Fruit fly (Drosophila melanogaster): ENCODE measurements around the gene Klp31E.

The Klp31E gene

DNA sequence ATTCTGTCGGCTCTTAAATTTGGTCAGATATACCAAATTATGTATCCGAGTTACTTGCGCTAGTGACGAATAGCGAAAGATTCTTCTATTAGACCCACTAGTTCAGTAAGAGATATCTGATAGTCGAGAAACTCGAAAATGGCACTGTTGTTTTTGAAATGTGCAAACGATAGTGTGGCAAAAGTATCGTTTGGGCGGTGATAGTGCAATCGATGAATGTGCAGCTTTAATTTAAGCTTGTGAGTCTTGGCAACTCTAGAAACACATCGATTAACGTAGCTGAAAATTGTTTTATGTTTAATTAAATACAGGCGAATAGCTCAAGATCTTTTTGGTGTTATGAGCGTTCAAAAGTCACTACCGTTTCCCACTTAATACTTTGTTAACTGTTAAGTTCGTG, 23.5 kb downstream of the Klp31E start, which contains the start of gene STUB1:
STUB1 (plus strand) TSS at position 232 of the 400 bp plus-strand sequence.
- TF ChIP-seq CG12391 (tag; optimal IDR thresholded peaks at IDR 0.05), result no peak
- peak; percentile 99 for TF ChIP-seq bbx (GFP tag; IDR thresholded peaks at IDR 0.05; ENCODE audit: partially characterized antibody)
- TF ChIP-seq Atf-2 (GFP tag; optimal IDR thresholded peaks at IDR 0.05), result no peak
- peak; percentile 93 for TF ChIP-seq CG16813 (GFP tag; IDR thresholded peaks at IDR 0.05; ENCODE audit: partially characterized antibody)
- peak; percentile 90 for TF ChIP-seq pzg (GFP tag; optimal IDR thresholded peaks at IDR 0.05)
- peak; percentile 95 for TF ChIP-seq Dll (GFP tag; IDR thresholded peaks at IDR 0.05; ENCODE audit: partially characterized antibody)
- no peak for TF ChIP-seq dan (GFP tag; IDR thresholded peaks at IDR 0.05)
- TF ChIP-seq CG13624 (GFP tag; optimal IDR thresholded peaks at IDR 0.05), result peak; percentile 52
- TF ChIP-seq wdn (GFP tag; IDR thresholded peaks at IDR 0.05), result no peak
- TF ChIP-seq fu2 (GFP tag; optimal IDR thresholded peaks at IDR 0.05), result peak; percentile 27
- peak; percentile 57; the same call in 1 of the 4 replicates for TF ChIP-seq Gug (GFP tag; IDR thresholded peaks at IDR 0.05)
- TF ChIP-seq sug (tag; optimal IDR thresholded peaks at IDR 0.05), result peak; percentile 35
- TF ChIP-seq Taf1 (GFP tag; IDR thresholded peaks at IDR 0.05), result no peak
- no peak for TF ChIP-seq gsb-n (tag; optimal IDR thresholded peaks at IDR 0.05)
- TF ChIP-seq gfzf (GFP tag; optimal IDR thresholded peaks at IDR 0.05), result peak; percentile 3
- peak; percentile 28 for TF ChIP-seq CoRest (tag; optimal IDR thresholded peaks at IDR 0.05)
- no peak for TF ChIP-seq CG32767 (GFP tag; IDR thresholded peaks at IDR 0.05)
- TF ChIP-seq CG6175 (GFP tag; IDR thresholded peaks at IDR 0.05), result no peak
- TF ChIP-seq lilli (GFP tag; optimal IDR thresholded peaks at IDR 0.05), result peak; percentile 31
- peak; percentile 42 for TF ChIP-seq Ets97D (GFP tag; optimal IDR thresholded peaks at IDR 0.05)
- no peak for TF ChIP-seq Dek (tag; optimal IDR thresholded peaks at IDR 0.05)
- peak; percentile 69 for TF ChIP-seq vvl (GFP tag; IDR thresholded peaks at IDR 0.05)
- TF ChIP-seq sob (GFP tag; IDR thresholded peaks at IDR 0.05), result peak; percentile 61
- TF ChIP-seq CG13894 (tag; optimal IDR thresholded peaks at IDR 0.05), result no peak
- peak in 1 of 2 experiments; percentile 14 for TF ChIP-seq dpn (GFP tag; optimal IDR thresholded peaks at IDR 0.05)
- peak; percentile 94 for TF ChIP-seq BEAF-32 (GFP tag; optimal IDR thresholded peaks at IDR 0.05)
- TF ChIP-seq crp (GFP tag; optimal IDR thresholded peaks at IDR 0.05), result no peak
- TF ChIP-seq hb (GFP tag; IDR thresholded peaks at IDR 0.05; ENCODE audit: partially characterized antibody), result peak; percentile 99
- TF ChIP-seq h (optimal IDR thresholded peaks at IDR 0.05), result no peak
- peak; percentile 57 for TF ChIP-seq CG3847 (GFP tag; IDR thresholded peaks at IDR 0.05)
- TF ChIP-seq CG14014 (GFP tag; IDR thresholded peaks at IDR 0.05), result 0 out of 2 replicates have a peak, but pooled peaks have one; percentile 14
- peak; percentile 98; the same call in 1 of the 2 replicates for TF ChIP-seq amos (GFP tag; IDR thresholded peaks at IDR 0.05; ENCODE audit: partially characterized antibody)
- peak; percentile 19 for TF ChIP-seq phol (tag; optimal IDR thresholded peaks at IDR 0.05)
- TF ChIP-seq HmgZ (tag; optimal IDR thresholded peaks at IDR 0.05), result peak; percentile 77
- no peak for TF ChIP-seq CG9727 (GFP tag; optimal IDR thresholded peaks at IDR 0.05)
- no peak for TF ChIP-seq CG11093 (GFP tag; IDR thresholded peaks at IDR 0.05)
- no peak for TF ChIP-seq CG10267 (tag; optimal IDR thresholded peaks at IDR 0.05)
- no peak for TF ChIP-seq Bdp1 (GFP tag; optimal IDR thresholded peaks at IDR 0.05)
- peak; percentile 42; the same call in 1 of the 2 replicates for TF ChIP-seq rib (GFP tag; IDR thresholded peaks at IDR 0.05)
- peak; percentile 93 for TF ChIP-seq ato (GFP tag; IDR thresholded peaks at IDR 0.05; ENCODE audit: partially characterized antibody)
- TF ChIP-seq nerfin-2 (GFP tag; IDR thresholded peaks at IDR 0.05; ENCODE audit: partially characterized antibody), result peak; percentile 97
- peak; percentile 99 for TF ChIP-seq CG13287 (GFP tag; IDR thresholded peaks at IDR 0.05; ENCODE audit: partially characterized antibody)
- TF ChIP-seq CG30020 (tag; optimal IDR thresholded peaks at IDR 0.05), result peak; percentile 62
- TF ChIP-seq inv (GFP tag; IDR thresholded peaks at IDR 0.05; ENCODE audit: partially characterized antibody), result peak; percentile 99
- TF ChIP-seq maf-S (GFP tag; optimal IDR thresholded peaks at IDR 0.05), result peak; percentile 11
- TF ChIP-seq CG12155 (GFP tag; optimal IDR thresholded peaks at IDR 0.05), result no peak
- peak; percentile 87 for TF ChIP-seq E2f2 (GFP tag; IDR thresholded peaks at IDR 0.05)
- TF ChIP-seq Chrac-16 (GFP tag; optimal IDR thresholded peaks at IDR 0.05), result peak; percentile 22
- peak; percentile 97 for TF ChIP-seq Doc3 (GFP tag; IDR thresholded peaks at IDR 0.05; ENCODE audit: partially characterized antibody)
- peak; percentile 8 for TF ChIP-seq Dad (GFP tag; optimal IDR thresholded peaks at IDR 0.05)

Measured in whole organism, embryonic.